Worm (Caenorhabditis elegans): ENCODE results near the gene wah-1.
A peak's percentile ranks its signal among the peaks of the same experiment; 100 is the strongest.

Gene wah-1

DNA sequence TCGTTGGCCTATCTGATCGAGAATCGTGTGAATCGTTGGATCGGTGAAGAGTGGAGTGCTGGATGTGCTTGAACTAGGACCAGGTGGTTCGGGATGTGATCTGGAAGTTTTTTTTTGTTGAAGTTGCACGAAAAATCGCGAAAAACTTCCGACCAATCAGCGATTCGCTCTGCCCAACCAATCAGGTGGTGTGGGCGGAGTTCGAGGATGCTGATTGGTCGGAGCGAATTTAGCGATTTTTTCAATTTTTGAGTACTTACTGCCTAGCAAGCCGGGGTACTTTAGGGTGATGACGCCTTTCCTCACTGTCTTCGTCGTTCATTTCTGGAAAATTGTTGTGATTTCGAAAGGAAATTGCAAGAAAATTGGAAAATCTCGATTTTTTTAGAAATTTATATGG lies 11.2 kb upstream of the wah-1 start, which contains the start of gene Y56A3A.30 (continued):
- TF ChIP-seq elt-2 (tag; optimal IDR thresholded peaks at IDR 0.05) = no peak

DNA sequence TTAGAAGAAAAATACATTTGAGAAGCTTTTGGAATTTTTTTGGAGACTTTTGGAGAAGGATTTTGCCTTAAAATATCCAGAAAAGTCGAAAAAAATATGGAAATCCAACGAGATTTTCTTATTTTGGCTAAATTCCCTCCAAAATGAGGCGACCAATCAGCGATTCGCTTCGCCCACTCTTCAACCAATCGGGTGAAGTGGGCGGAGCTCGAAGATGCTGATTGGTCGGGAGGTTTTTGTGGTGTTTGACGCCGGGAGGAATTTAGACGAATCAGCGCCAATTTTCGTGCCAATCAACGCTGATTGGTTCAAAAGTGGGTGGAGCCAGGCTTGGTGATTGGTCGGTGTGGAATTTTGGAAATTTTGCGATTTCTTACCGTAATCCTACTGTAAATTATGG lies 9.2 kb upstream of the wah-1 start:
- TF ChIP-seq efl-1 (optimal IDR thresholded peaks at IDR 0.05) = no peak
- no peak for TF ChIP-seq efl-1 (GFP tag; optimal IDR thresholded peaks at IDR 0.05 in 1 of 2)
- no peak for TF ChIP-seq fkh-10 (GFP tag; optimal IDR thresholded peaks at IDR 0.05)
- TF ChIP-seq snpc-4 (tag; optimal IDR thresholded peaks at IDR 0.05) = no peak
- no peak for TF ChIP-seq pag-3 (tag; optimal IDR thresholded peaks at IDR 0.05; ENCODE audit: borderline replicate concordance, insufficient read depth)
- no peak for TF ChIP-seq ceh-63 (GFP tag; optimal IDR thresholded peaks at IDR 0.05)
- no peak for TF ChIP-seq aha-1 (tag; optimal IDR thresholded peaks at IDR 0.05)
- TF ChIP-seq unc-62 (GFP tag; optimal IDR thresholded peaks at IDR 0.05) = no peak
- TF ChIP-seq nhr-11 (tag; optimal IDR thresholded peaks at IDR 0.05) = no peak
- no peak for TF ChIP-seq nhr-12 (tag; optimal IDR thresholded peaks at IDR 0.05)
- no peak for TF ChIP-seq dpl-1 (GFP tag; optimal IDR thresholded peaks at IDR 0.05)
- TF ChIP-seq unc-98 (GFP tag; IDR thresholded peaks at IDR 0.05) = no peak
- TF ChIP-seq tlp-1 (tag; optimal IDR thresholded peaks at IDR 0.05) = no peak
- TF ChIP-seq fkh-8 (tag; optimal IDR thresholded peaks at IDR 0.05) = no peak
- TF ChIP-seq mep-1 (tag; optimal IDR thresholded peaks at IDR 0.05) = no peak
- no peak for TF ChIP-seq fkh-4 (tag; optimal IDR thresholded peaks at IDR 0.05; ENCODE audit: borderline replicate concordance)

DNA sequence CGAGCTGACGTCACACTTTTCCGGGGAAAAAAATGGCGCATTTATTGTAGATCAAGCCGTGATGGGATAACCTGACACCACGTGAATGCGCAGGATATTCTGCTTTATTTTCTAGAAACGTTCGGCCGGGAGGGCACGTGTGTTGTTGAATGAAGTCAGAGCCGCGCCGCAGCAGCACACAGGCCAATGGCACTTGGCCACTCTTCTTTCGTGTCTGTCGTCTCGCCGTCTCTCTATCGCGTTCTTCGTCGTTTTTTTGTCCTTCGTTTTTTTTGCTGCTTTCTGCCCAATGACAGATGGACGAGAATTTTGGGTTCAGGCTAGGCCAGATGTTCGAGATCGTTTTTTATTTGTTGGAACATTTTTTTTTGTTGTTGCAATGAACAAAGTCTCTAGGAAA lies 8.4 kb upstream of the wah-1 start:
- TF ChIP-seq lin-15B (tag; optimal IDR thresholded peaks at IDR 0.05) (peak; percentile 44), grh-1 (GFP tag; IDR thresholded peaks at IDR 0.05) (no peak), alr-1 (tag; optimal IDR thresholded peaks at IDR 0.05; ENCODE audit: borderline replicate concordance) (no peak), C16A3.4 (tag; optimal IDR thresholded peaks at IDR 0.05) (no peak), ceh-82 (tag; optimal IDR thresholded peaks at IDR 0.05) (peak in 1 of 3 experiments; percentile 50), efl-1 (optimal IDR thresholded peaks at IDR 0.05) (peak; percentile 26 to 52), efl-1 (GFP tag; optimal IDR thresholded peaks at IDR 0.05 in 1 of 2) (peak in 1 of 2 experiments; percentile 18), lsy-2 (tag; optimal IDR thresholded peaks at IDR 0.05) (peak in 1 of 2 experiments; percentile 58), mdl-1 (tag; optimal IDR thresholded peaks at IDR 0.05) (peak in 1 of 2 experiments; percentile 56), fkh-10 (GFP tag; optimal IDR thresholded peaks at IDR 0.05) (no peak), dsc-1 (tag; optimal IDR thresholded peaks at IDR 0.05) (peak; percentile 10), irx-1 (tag; optimal IDR thresholded peaks at IDR 0.05) (no peak), fkh-8 (tag; optimal IDR thresholded peaks at IDR 0.05) (peak; percentile 51), mep-1 (tag; optimal IDR thresholded peaks at IDR 0.05) (peak; percentile 32), ceh-63 (GFP tag; optimal IDR thresholded peaks at IDR 0.05) (no peak), lin-14 (GFP tag; optimal IDR thresholded peaks at IDR 0.05) (peak; percentile 91), snu-23 (GFP tag; optimal IDR thresholded peaks at IDR 0.05) (peak; percentile 43), skn-1 (tag; optimal IDR thresholded peaks at IDR 0.05) (peak; percentile 23), nhr-85 (tag) (peak; percentile 26), xbp-1 (tag; optimal IDR thresholded peaks at IDR 0.05) (peak; percentile 7), dpl-1 (GFP tag; optimal IDR thresholded peaks at IDR 0.05) (peak in 2 of 3 experiments; percentile 24 to 56), nhr-47 (tag; optimal IDR thresholded peaks at IDR 0.05) (peak; percentile 25), fkh-4 (tag; optimal IDR thresholded peaks at IDR 0.05; ENCODE audit: borderline replicate concordance) (no peak), elt-2 (tag; optimal IDR thresholded peaks at IDR 0.05) (no peak), lin-35 (GFP tag; optimal IDR thresholded peaks at IDR 0.05) (peak; percentile 38 to 65), pag-3 (tag; optimal IDR thresholded peaks at IDR 0.05; ENCODE audit: borderline replicate concordance, insufficient read depth) (peak; percentile 67)

DNA sequence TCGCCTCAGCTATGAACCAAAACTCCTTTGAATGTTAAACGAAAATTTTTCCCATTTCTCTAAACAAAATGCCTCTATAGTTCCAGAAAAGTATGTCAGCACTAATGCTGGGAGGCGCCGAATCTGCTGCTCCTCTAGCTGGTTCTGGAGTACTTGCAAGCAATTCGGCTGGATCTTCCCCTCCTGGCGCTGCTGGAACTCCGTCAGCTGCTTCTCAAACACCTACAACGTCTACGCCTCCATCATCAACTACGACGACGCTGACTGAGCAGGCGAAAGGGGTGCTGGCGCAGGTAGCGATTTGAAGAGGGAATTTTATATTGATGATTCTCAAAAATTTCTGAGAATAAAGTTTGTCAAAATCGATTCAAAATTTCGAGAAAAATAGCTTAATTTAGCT lies 7.5 kb upstream of the wah-1 start:
- TF ChIP-seq nhr-12 (tag; optimal IDR thresholded peaks at IDR 0.05) (no peak), unc-86 (tag; optimal IDR thresholded peaks at IDR 0.05) (no peak), pag-3 (tag; optimal IDR thresholded peaks at IDR 0.05; ENCODE audit: borderline replicate concordance, insufficient read depth) (no peak), zip-4 (GFP tag; optimal IDR thresholded peaks at IDR 0.05) (no peak), blmp-1 (tag; optimal IDR thresholded peaks at IDR 0.05) (no peak), nhr-76 (tag; optimal IDR thresholded peaks at IDR 0.05) (no peak), ztf-11 (tag; optimal IDR thresholded peaks at IDR 0.05) (no peak), nhr-77 (tag; optimal IDR thresholded peaks at IDR 0.05) (no peak), alr-1 (tag; optimal IDR thresholded peaks at IDR 0.05; ENCODE audit: borderline replicate concordance) (no peak), xbp-1 (tag; optimal IDR thresholded peaks at IDR 0.05) (no peak), nhr-11 (tag; optimal IDR thresholded peaks at IDR 0.05) (no peak)

Data from whole organism, L1 larva.